Worm (Caenorhabditis elegans) whole organism, mixed stage, embryonic: ENCODE data around the gene srb-13.

ENCODE experiments used
- M03D4.4 ChIP-seq: sonication (generic microtip); optimal IDR thresholded peaks from 2 replicates; lab custom pipeline; 2017; ENCODE audit warnings: mild to moderate bottlenecking, missing genetic modification characterization, missing compliant biosample characterization
- bed-3 ChIP-seq: fragments of 200-800 bp; sonication (Bioruptor generic); optimal IDR thresholded peaks from 3 replicates; lab custom pipeline; 2018; ENCODE audit warnings: mild to moderate bottlenecking, missing genetic modification characterization, moderate library complexity, missing compliant biosample characterization
- ceh-39 ChIP-seq: fragments of 150-350 bp; optimal IDR thresholded peaks from 2 replicates; lab custom pipeline; 2014; ENCODE audit warnings: missing biosample characterization, missing genetic modification characterization
- ceh-43 ChIP-seq: fragments of 200-800 bp; sonication (Bioruptor generic); optimal IDR thresholded peaks from 2 replicates; lab custom pipeline; 2018; ENCODE audit warnings: mild to moderate bottlenecking, missing genetic modification characterization, moderate library complexity, missing compliant biosample characterization
- ceh-83 ChIP-seq: fragments of 200-800 bp; sonication (Bioruptor generic); optimal IDR thresholded peaks from 2 replicates; lab custom pipeline; 2018; ENCODE audit warnings: mild to moderate bottlenecking, missing genetic modification characterization, missing compliant biosample characterization
- ces-1 ChIP-seq: fragments of 150-350 bp; optimal IDR thresholded peaks from 2 replicates; lab custom pipeline; 2014; ENCODE audit warnings: missing biosample characterization, missing genetic modification reagents, missing genetic modification characterization
- cnd-1 ChIP-seq: fragments of 200-800 bp; sonication (Bioruptor generic); optimal IDR thresholded peaks from 2 replicates; lab custom pipeline; 2018; ENCODE audit warnings: mild to moderate bottlenecking, missing genetic modification characterization, missing compliant biosample characterization
- drap-1 ChIP-seq: fragments of 200-800 bp; sonication (Bioruptor generic); optimal IDR thresholded peaks from 3 replicates; lab custom pipeline; 2018; ENCODE audit warnings: mild to moderate bottlenecking, missing genetic modification characterization, missing compliant biosample characterization
- elt-1 ChIP-seq: sonication (generic microtip); optimal IDR thresholded peaks from 2 replicates; lab custom pipeline; 2017; ENCODE audit warnings: missing genetic modification characterization, mild to moderate bottlenecking, missing compliant biosample characterization, antibody characterized with exemption, moderate library complexity, borderline replicate concordance; ENCODE audit not compliant: insufficient read depth
- elt-3 ChIP-seq: fragments of 150-350 bp; optimal IDR thresholded peaks from 2 replicates; lab custom pipeline; 2014; ENCODE audit warnings: missing biosample characterization, missing genetic modification characterization
- flh-1 ChIP-seq: fragments of 200-800 bp; sonication (Bioruptor generic); optimal IDR thresholded peaks from 2 replicates; lab custom pipeline; 2018; ENCODE audit warnings: mild to moderate bottlenecking, missing genetic modification characterization, moderate library complexity, missing compliant biosample characterization
- ham-2 ChIP-seq: fragments of 200-800 bp; sonication (Bioruptor generic); optimal IDR thresholded peaks from 2 replicates; lab custom pipeline; 2018; ENCODE audit warnings: mild to moderate bottlenecking, missing genetic modification characterization, missing compliant biosample characterization
- hlh-1 ChIP-seq: fragments of 150-350 bp; optimal IDR thresholded peaks from 2 replicates; lab custom pipeline; 2014; ENCODE audit warnings: missing biosample characterization, missing genetic modification reagents, missing genetic modification characterization
- lin-13 ChIP-seq: fragments of 150-350 bp; optimal IDR thresholded peaks from 2 replicates; lab custom pipeline; 2014; ENCODE audit warnings: missing biosample characterization, missing genetic modification characterization
- lin-32 ChIP-seq: fragments of 200-800 bp; sonication (Bioruptor generic); optimal IDR thresholded peaks from 2 replicates; lab custom pipeline; 2018; ENCODE audit warnings: mild to moderate bottlenecking, missing genetic modification characterization, missing compliant biosample characterization
- lsy-2 ChIP-seq: fragments of 150-350 bp; optimal IDR thresholded peaks from 2 replicates; lab custom pipeline; 2014; ENCODE audit warnings: missing biosample characterization, missing genetic modification characterization
- mab-5 ChIP-seq: fragments of 150-350 bp; optimal IDR thresholded peaks from 2 replicates; lab custom pipeline; 2014; ENCODE audit warnings: missing biosample characterization, missing genetic modification characterization
- mep-1 ChIP-seq: fragments of 150-350 bp; optimal IDR thresholded peaks from 2 replicates; lab custom pipeline; 2017; ENCODE audit warnings: missing biosample characterization, missing genetic modification reagents, missing genetic modification characterization, inconsistent platforms
- mls-2 ChIP-seq: sonication (generic microtip); optimal IDR thresholded peaks from 2 replicates; lab custom pipeline; 2016; ENCODE audit warnings: mild to moderate bottlenecking, missing genetic modification characterization, moderate library complexity, missing compliant biosample characterization
- nhr-2 ChIP-seq: fragments of 150-350 bp; optimal IDR thresholded peaks from 2 replicates; lab custom pipeline; 2014; ENCODE audit warnings: missing biosample characterization, missing genetic modification characterization
- nhr-237 ChIP-seq: fragments of 150-350 bp; optimal IDR thresholded peaks from 2 replicates; lab custom pipeline; 2014; ENCODE audit warnings: missing biosample characterization, missing genetic modification characterization
- nhr-28 ChIP-seq: fragments of 150-350 bp; optimal IDR thresholded peaks from 2 replicates; lab custom pipeline; 2014; ENCODE audit warnings: missing biosample characterization, missing genetic modification characterization
- nhr-76 ChIP-seq: sonication (generic microtip); optimal IDR thresholded peaks from 2 replicates; lab custom pipeline; 2017; ENCODE audit warnings: missing biosample characterization, missing genetic modification characterization
- pha-4 ChIP-seq: fragments of 150-350 bp; optimal IDR thresholded peaks from 2 replicates; lab custom pipeline; 2018; ENCODE audit warnings: missing biosample characterization, missing genetic modification reagents, missing genetic modification characterization
- sem-2 ChIP-seq: fragments of 200-800 bp; sonication (Bioruptor generic); optimal IDR thresholded peaks from 2 replicates; lab custom pipeline; 2018; ENCODE audit warnings: mild to moderate bottlenecking, missing genetic modification characterization, missing compliant biosample characterization
- snpc-4 ChIP-seq: fragments of 150-350 bp; optimal IDR thresholded peaks from 2 replicates; lab custom pipeline; 2014; ENCODE audit warnings: missing biosample characterization, missing genetic modification characterization
- sptf-1 ChIP-seq: sonication (generic microtip); optimal IDR thresholded peaks from 2 replicates; lab custom pipeline; 2017; ENCODE audit warnings: mild to moderate bottlenecking, missing genetic modification characterization, moderate library complexity, missing compliant biosample characterization
- tbx-8 ChIP-seq: fragments of 200-800 bp; sonication (Bioruptor generic); optimal IDR thresholded peaks from 2 replicates; lab custom pipeline; 2018; ENCODE audit warnings: mild to moderate bottlenecking, missing genetic modification characterization, moderate library complexity, missing compliant biosample characterization
- unc-120 ChIP-seq: sonication (generic microtip); optimal IDR thresholded peaks from 2 replicates; lab custom pipeline; 2017; ENCODE audit warnings: missing genetic modification characterization, missing compliant biosample characterization; ENCODE audit not compliant: poor library complexity, severe bottlenecking
- unc-39 ChIP-seq: fragments of 150-350 bp; optimal IDR thresholded peaks from 2 replicates; lab custom pipeline; 2014; ENCODE audit warnings: missing biosample characterization, missing genetic modification characterization
- unc-62 ChIP-seq: fragments of 150-350 bp; optimal IDR thresholded peaks from 2 replicates; lab custom pipeline; 2014; ENCODE audit warnings: missing biosample characterization, missing genetic modification reagents, missing genetic modification characterization
- zip-8 ChIP-seq: fragments of 150-350 bp; optimal IDR thresholded peaks from 2 replicates; lab custom pipeline; 2014; ENCODE audit warnings: missing biosample characterization, missing genetic modification characterization
- ztf-11 ChIP-seq: fragments of 150-350 bp; optimal IDR thresholded peaks from 2 replicates; lab custom pipeline; 2014; ENCODE audit warnings: missing biosample characterization, missing genetic modification characterization

srb-13 gene

ce11 chrII:5200987-5201582 lies 43.7 kb upstream of the srb-13 start:
- TF ChIP-seq unc-120 (tag; lab: Kevin White, UChicago) (peak; percentile 58), mep-1 (peak; percentile 13), zip-8 (tag; lab: Kevin White, UChicago) (no peak), unc-62 (GFP tag; lab: Kevin White, UChicago) (peak; percentile 10)

DNA sequence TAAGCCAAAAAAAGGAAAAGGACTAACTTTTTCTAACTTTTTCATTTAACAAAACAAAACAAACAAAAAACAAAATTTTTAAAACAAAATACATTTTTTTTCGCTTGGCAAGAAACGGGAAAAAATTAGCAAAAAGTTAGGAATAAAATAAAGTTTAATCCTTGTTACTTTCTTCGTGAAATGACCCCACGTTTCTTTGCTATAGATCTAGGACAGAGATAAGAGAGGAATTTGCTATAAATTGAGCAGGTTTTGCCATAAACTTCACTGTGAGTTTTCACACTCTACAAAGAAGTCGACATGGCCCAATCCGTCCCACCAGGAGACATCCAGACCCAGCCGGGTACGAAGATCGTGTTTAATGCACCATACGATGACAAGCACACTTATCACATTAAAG lies 42.1 kb upstream of the srb-13 start, which contains the start of gene msp-50:
msp-50 (plus strand) TSS at position 301 of the 400 bp plus-strand sequence.
- no peak for TF ChIP-seq ceh-39 (tag; lab: Kevin White, UChicago)
- TF ChIP-seq mls-2 (tag; lab: Kevin White, UChicago), result no peak
- no peak for TF ChIP-seq nhr-28 (tag; lab: Kevin White, UChicago)
- no peak for TF ChIP-seq tbx-8 (GFP tag; lab: Kevin White, UChicago)
- TF ChIP-seq mep-1, result no peak
- TF ChIP-seq pha-4 (tag; lab: Kevin White, UChicago), result no peak
- no peak for TF ChIP-seq sem-2 (GFP tag; lab: Kevin White, UChicago)
- TF ChIP-seq mab-5 (tag; lab: Kevin White, UChicago), result no peak
- no peak for TF ChIP-seq bed-3
- TF ChIP-seq lin-32, result no peak
- TF ChIP-seq unc-62 (GFP tag; lab: Kevin White, UChicago), result no peak
- no peak for TF ChIP-seq nhr-76
- no peak for TF ChIP-seq ces-1 (GFP tag; lab: Kevin White, UChicago)
- TF ChIP-seq ham-2 (GFP tag; lab: Kevin White, UChicago), result no peak
- no peak for TF ChIP-seq ceh-43 (GFP tag; lab: Kevin White, UChicago)
- TF ChIP-seq zip-8 (tag; lab: Kevin White, UChicago), result no peak

ce11 chrII:5195504-5195903 lies 38.1 kb upstream of the srb-13 start, which contains the start of gene C34F11.5:
Gene C34F11.5 (plus strand): TSS chrII:5195804.
- TF ChIP-seq ceh-39 (tag; lab: Kevin White, UChicago), result no peak
- no peak for TF ChIP-seq tbx-8 (GFP tag; lab: Kevin White, UChicago)
- no peak for TF ChIP-seq flh-1 (GFP tag; lab: Kevin White, UChicago)
- TF ChIP-seq zip-8 (tag; lab: Kevin White, UChicago), result no peak
- TF ChIP-seq nhr-2 (tag; lab: Kevin White, UChicago), result no peak
- no peak for TF ChIP-seq snpc-4 (tag; lab: Kevin White, UChicago)
- TF ChIP-seq nhr-28 (tag; lab: Kevin White, UChicago), result no peak
- TF ChIP-seq lsy-2 (tag; lab: Kevin White, UChicago), result no peak
- TF ChIP-seq ham-2 (GFP tag; lab: Kevin White, UChicago), result no peak
- TF ChIP-seq ces-1 (GFP tag; lab: Kevin White, UChicago), result no peak
- TF ChIP-seq M03D4.4, result no peak
- TF ChIP-seq nhr-237 (tag; lab: Kevin White, UChicago), result no peak
- TF ChIP-seq mls-2 (tag; lab: Kevin White, UChicago), result no peak
- TF ChIP-seq ceh-83 (GFP tag; lab: Kevin White, UChicago), result no peak
- no peak for TF ChIP-seq hlh-1 (tag; lab: Kevin White, UChicago)
- no peak for TF ChIP-seq cnd-1 (tag; lab: Kevin White, UChicago)
- TF ChIP-seq lin-13 (tag; lab: Kevin White, UChicago), result no peak
- TF ChIP-seq lin-32, result no peak
- no peak for TF ChIP-seq elt-3 (tag; lab: Kevin White, UChicago)

DNA sequence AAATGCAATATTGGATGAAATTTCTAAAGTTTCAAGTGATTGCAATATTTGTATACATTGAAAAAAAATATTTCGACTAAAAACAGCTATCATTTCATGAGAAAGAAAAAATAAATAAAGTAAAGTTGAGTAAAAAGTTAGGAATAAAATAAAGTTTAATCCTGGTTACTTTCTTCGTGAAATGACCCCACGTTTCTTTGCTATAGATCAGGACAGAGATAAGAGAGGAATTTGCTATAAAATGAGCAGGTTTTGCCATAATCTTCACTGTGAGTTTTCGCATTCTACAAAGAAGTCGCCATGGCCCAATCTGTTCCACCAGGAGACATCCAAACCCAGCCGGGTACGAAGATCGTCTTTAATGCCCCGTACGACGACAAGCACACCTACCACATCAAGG lies 36.6 kb upstream of the srb-13 start, which contains the start of gene msp-49:
msp-49 (plus strand) TSS at position 301 of the 400 bp plus-strand sequence.
- no peak for TF ChIP-seq unc-39 (tag; lab: Kevin White, UChicago)
- no peak for TF ChIP-seq ham-2 (GFP tag; lab: Kevin White, UChicago)
- TF ChIP-seq ceh-43 (GFP tag; lab: Kevin White, UChicago), result no peak
- no peak for TF ChIP-seq ceh-83 (GFP tag; lab: Kevin White, UChicago)
- no peak for TF ChIP-seq zip-8 (tag; lab: Kevin White, UChicago)
- no peak for TF ChIP-seq flh-1 (GFP tag; lab: Kevin White, UChicago)
- TF ChIP-seq nhr-2 (tag; lab: Kevin White, UChicago), result no peak
- TF ChIP-seq unc-62 (GFP tag; lab: Kevin White, UChicago), result no peak

ce11 chrII:5191766-5192165 lies 34.3 kb upstream of the srb-13 start:
- TF ChIP-seq lin-13 (tag; lab: Kevin White, UChicago), result no peak
- no peak for TF ChIP-seq mls-2 (tag; lab: Kevin White, UChicago)
- TF ChIP-seq M03D4.4, result no peak
- no peak for TF ChIP-seq lin-32
- no peak for TF ChIP-seq elt-1 (tag; lab: Kevin White, UChicago)
- TF ChIP-seq lsy-2 (tag; lab: Kevin White, UChicago), result no peak
- TF ChIP-seq unc-39 (tag; lab: Kevin White, UChicago), result no peak
- no peak for TF ChIP-seq ceh-43 (GFP tag; lab: Kevin White, UChicago)
- TF ChIP-seq sptf-1 (tag; lab: Kevin White, UChicago), result no peak
- TF ChIP-seq ztf-11 (tag; lab: Kevin White, UChicago), result no peak
- TF ChIP-seq unc-120 (tag; lab: Kevin White, UChicago), result no peak
- TF ChIP-seq flh-1 (GFP tag; lab: Kevin White, UChicago), result no peak
- TF ChIP-seq pha-4 (tag; lab: Kevin White, UChicago), result no peak
- TF ChIP-seq ham-2 (GFP tag; lab: Kevin White, UChicago), result no peak
- TF ChIP-seq drap-1 (GFP tag; lab: Kevin White, UChicago), result no peak
- TF ChIP-seq elt-3 (tag; lab: Kevin White, UChicago), result no peak
- no peak for TF ChIP-seq nhr-2 (tag; lab: Kevin White, UChicago)
- TF ChIP-seq cnd-1 (tag; lab: Kevin White, UChicago), result no peak
